Fruit fly (Drosophila melanogaster) whole organism, embryonic: ENCODE measurements around the gene CG4313.

Source experiments
- Antp ChIP-seq: fragments of 200-800 bp; sonication (Bioruptor generic); optimal IDR thresholded peaks from 3 replicates; lab custom pipeline; 2016; ENCODE audit warnings: missing biosample characterization, missing genetic modification characterization
- BEAF-32 ChIP-seq: fragments of 200-800 bp; sonication (Bioruptor generic); optimal IDR thresholded peaks from 3 replicates; lab custom pipeline; 2017; ENCODE audit warnings: missing biosample characterization, missing genetic modification characterization, mild to moderate bottlenecking, moderate library complexity, missing genetic modification reagents
- CG11247 ChIP-seq: fragments of 200-800 bp; sonication (Bioruptor generic); IDR thresholded peaks from 2 replicates; pipeline ENCODE4 v1.3.6; 2022; ENCODE audit warnings: missing biosample characterization, missing genetic modification characterization
- CG11504 ChIP-seq: fragments of 200-800 bp; sonication (Bioruptor generic); optimal IDR thresholded peaks from 3 replicates; lab custom pipeline; 2019; ENCODE audit warnings: missing biosample characterization, mild to moderate bottlenecking, missing genetic modification characterization, moderate library complexity
- CG13287 ChIP-seq: fragments of 200-800 bp; sonication (Bioruptor generic); IDR thresholded peaks from 2 replicates; pipeline ENCODE4 v1.3.6; 2022; ENCODE audit warnings: missing biosample characterization, missing genetic modification characterization; ENCODE audit not compliant: partially characterized antibody
- CG15601 ChIP-seq: fragments of 200-800 bp; sonication (Bioruptor generic); optimal IDR thresholded peaks from 3 replicates; lab custom pipeline; 2019; ENCODE audit warnings: missing biosample characterization, mild to moderate bottlenecking, missing genetic modification characterization, moderate library complexity
- CG16779 ChIP-seq: fragments of 200-800 bp; sonication (Bioruptor generic); IDR thresholded peaks from 2 replicates; pipeline ENCODE4 v1.3.6; 2022; ENCODE audit warnings: missing biosample characterization, missing genetic modification characterization
- CG31224 ChIP-seq: fragments of 200-800 bp; sonication (Bioruptor generic); IDR thresholded peaks from 2 replicates; pipeline ENCODE4 v1.3.6; 2022; ENCODE audit warnings: missing biosample characterization, missing genetic modification characterization
- CG31388 ChIP-seq: fragments of 200-800 bp; sonication (Bioruptor generic); optimal IDR thresholded peaks from 2 replicates; lab custom pipeline; 2016; ENCODE audit warnings: missing biosample characterization, missing genetic modification characterization
- CG3726 ChIP-seq: fragments of 200-800 bp; sonication (Bioruptor generic); IDR thresholded peaks from 3 replicates; pipeline ENCODE4, ENCODE4 v1.3.6; 2022; ENCODE audit warnings: missing biosample characterization, missing genetic modification characterization
- CG6765 ChIP-seq: fragments of 200-800 bp; sonication (Bioruptor generic); optimal IDR thresholded peaks from 3 replicates; lab custom pipeline; 2017; ENCODE audit warnings: missing biosample characterization, mild to moderate bottlenecking, missing genetic modification characterization
- CG8944 ChIP-seq: fragments of 200-800 bp; sonication (Bioruptor generic); optimal IDR thresholded peaks from 3 replicates; lab custom pipeline; 2016; ENCODE audit warnings: missing biosample characterization, missing genetic modification characterization
- CoRest ChIP-seq: fragments of 200-800 bp; sonication (Bioruptor generic); optimal IDR thresholded peaks from 3 replicates; lab custom pipeline; 2018; ENCODE audit warnings: missing biosample characterization, mild to moderate bottlenecking, missing genetic modification characterization, moderate library complexity
- Dad ChIP-seq: fragments of 200-800 bp; sonication (Bioruptor generic); optimal IDR thresholded peaks from 3 replicates; lab custom pipeline; 2016; ENCODE audit warnings: missing biosample characterization, missing genetic modification characterization
- Deaf1 ChIP-seq: fragments of 200-800 bp; optimal IDR thresholded peaks from 3 replicates; lab custom pipeline; 2019; ENCODE audit warnings: missing biosample characterization, mild to moderate bottlenecking, missing genetic modification characterization, moderate library complexity
- Dfd ChIP-seq, 2 experiments: fragments of >200 bp; optimal IDR thresholded peaks; 2 replicates each; lab custom pipeline; 2017; ENCODE audit warnings: missing biosample characterization in 2 of 2, missing genetic modification characterization in 2 of 2
- E2f1 ChIP-seq: fragments of 200-800 bp; sonication (Bioruptor generic); IDR thresholded peaks from 2 replicates; pipeline ENCODE4 v1.3.6; 2022; ENCODE audit warnings: missing biosample characterization, missing genetic modification characterization
- Elba2 ChIP-seq: fragments of 200-800 bp; sonication (Bioruptor generic); optimal IDR thresholded peaks from 3 replicates; lab custom pipeline; 2016; ENCODE audit warnings: missing biosample characterization, missing genetic modification characterization
- H15 ChIP-seq: fragments of 200-800 bp; sonication (Bioruptor generic); IDR thresholded peaks from 3 replicates; pipeline ENCODE4 v1.3.6; 2022; ENCODE audit warnings: missing biosample characterization, missing genetic modification characterization
- HLHmδ ChIP-seq: fragments of 200-800 bp; sonication (Bioruptor generic); optimal IDR thresholded peaks from 2 replicates; lab custom pipeline; 2018; ENCODE audit warnings: missing biosample characterization, mild to moderate bottlenecking, missing genetic modification characterization, moderate library complexity
- HmgD ChIP-seq: fragments of 200-800 bp; sonication (Bioruptor generic); optimal IDR thresholded peaks from 3 replicates; lab custom pipeline; 2016; ENCODE audit warnings: missing biosample characterization, missing genetic modification characterization
- HmgZ ChIP-seq: fragments of 200-800 bp; sonication (Bioruptor generic); optimal IDR thresholded peaks from 2 replicates; lab custom pipeline; 2018; ENCODE audit warnings: missing biosample characterization, mild to moderate bottlenecking, missing genetic modification characterization
- Hr78 ChIP-seq, 2 experiments: fragments of 200-800 bp in 1 of 2; fragments of >200 bp in 1 of 2; sonication (Bioruptor generic) in 1 of 2; optimal IDR thresholded peaks; 2 replicates each; lab custom pipeline; 2017 to 2019; ENCODE audit warnings: missing biosample characterization in 2 of 2, missing genetic modification characterization in 2 of 2, mild to moderate bottlenecking in 1 of 2, moderate library complexity in 1 of 2
- MBD-R2 ChIP-seq: fragments of 200-800 bp; sonication (Bioruptor generic); IDR thresholded peaks from 2 replicates; pipeline ENCODE4 v1.3.6; 2022; ENCODE audit warnings: missing biosample characterization, missing genetic modification characterization
- NC2β ChIP-seq: fragments of 200-800 bp; sonication (Bioruptor generic); optimal IDR thresholded peaks from 2 replicates; lab custom pipeline; 2016; ENCODE audit warnings: missing biosample characterization, missing genetic modification characterization
- Ssrp ChIP-seq: fragments of 200-800 bp; sonication (Bioruptor generic); optimal IDR thresholded peaks from 2 replicates; lab custom pipeline; 2018; ENCODE audit warnings: missing biosample characterization, mild to moderate bottlenecking, missing genetic modification characterization, moderate library complexity
- Stat92E ChIP-seq, 3 experiments: fragments of >200 bp in 2 of 3; fragments of 200-800 bp in 1 of 3; sonication (Bioruptor generic) in 1 of 3; optimal IDR thresholded peaks; 2 replicates each; lab custom pipeline; 2017 to 2019; ENCODE audit warnings: missing biosample characterization in 3 of 3, missing genetic modification characterization in 3 of 3, mild to moderate bottlenecking in 1 of 3, moderate library complexity in 1 of 3
- Tbp ChIP-seq: fragments of >200 bp; optimal IDR thresholded peaks from 2 replicates; lab custom pipeline; 2018; ENCODE audit warnings: missing biosample characterization, missing genetic modification characterization
- YL-1 ChIP-seq: fragments of 200-800 bp; sonication (Bioruptor generic); optimal IDR thresholded peaks from 3 replicates; lab custom pipeline; 2017; ENCODE audit warnings: missing biosample characterization, mild to moderate bottlenecking, missing genetic modification characterization
- ap ChIP-seq: fragments of 200-800 bp; sonication (Bioruptor generic); IDR thresholded peaks from 2 replicates; pipeline ENCODE4 v1.3.6; 2022; ENCODE audit warnings: missing biosample characterization, missing genetic modification characterization
- bsh ChIP-seq, 2 experiments: fragments of 200-800 bp; sonication (Bioruptor generic); optimal IDR thresholded peaks; 2 replicates each; lab custom pipeline; 2017 to 2018; ENCODE audit warnings: mild to moderate bottlenecking in 2 of 2, missing biosample characterization in 2 of 2, missing genetic modification characterization in 2 of 2, moderate library complexity in 1 of 2
- cas ChIP-seq: fragments of 200-800 bp; sonication (Bioruptor generic); IDR thresholded peaks from 2 replicates; pipeline ENCODE4 v1.3.6; 2022; ENCODE audit warnings: missing biosample characterization, missing genetic modification characterization
- chm ChIP-seq: fragments of 200-800 bp; sonication (Bioruptor generic); IDR thresholded peaks from 2 replicates; pipeline ENCODE4 v1.3.6; 2022; ENCODE audit warnings: missing biosample characterization, missing genetic modification characterization
- dm ChIP-seq: fragments of 200-800 bp; sonication (Bioruptor generic); optimal IDR thresholded peaks from 3 replicates; lab custom pipeline; 2016; ENCODE audit warnings: missing biosample characterization, missing genetic modification characterization
- ems ChIP-seq: fragments of 200-800 bp; sonication (Bioruptor generic); optimal IDR thresholded peaks from 3 replicates; lab custom pipeline; 2016; ENCODE audit warnings: missing biosample characterization, missing genetic modification characterization
- fd64A ChIP-seq: fragments of 200-800 bp; sonication (Bioruptor generic); optimal IDR thresholded peaks from 3 replicates; lab custom pipeline; 2018; ENCODE audit warnings: missing biosample characterization, mild to moderate bottlenecking, missing genetic modification characterization
- grau ChIP-seq: fragments of 200-800 bp; optimal IDR thresholded peaks from 3 replicates; lab custom pipeline; 2019; ENCODE audit warnings: missing biosample characterization, mild to moderate bottlenecking, missing genetic modification characterization, moderate library complexity
- gsb-n ChIP-seq: fragments of 200-800 bp; sonication (Bioruptor generic); optimal IDR thresholded peaks from 3 replicates; lab custom pipeline; 2018; ENCODE audit warnings: missing biosample characterization, mild to moderate bottlenecking, missing genetic modification characterization
- insv ChIP-seq, 2 experiments: fragments of 200-800 bp; sonication (Bioruptor generic); optimal IDR thresholded peaks; 3 replicates each; lab custom pipeline; 2016 to 2018; ENCODE audit warnings: missing biosample characterization in 2 of 2, missing genetic modification characterization in 2 of 2
- inv ChIP-seq: fragments of 200-800 bp; sonication (Bioruptor generic); IDR thresholded peaks from 2 replicates; pipeline ENCODE4 v1.3.6; 2022; ENCODE audit warnings: missing biosample characterization, missing genetic modification characterization; ENCODE audit not compliant: partially characterized antibody
- klu ChIP-seq: fragments of 200-800 bp; sonication (Bioruptor generic); IDR thresholded peaks from 2 replicates; pipeline ENCODE4 v1.3.6; 2022; ENCODE audit warnings: missing biosample characterization, missing genetic modification characterization
- nerfin-2 ChIP-seq: fragments of 200-800 bp; sonication (Bioruptor generic); IDR thresholded peaks from 2 replicates; pipeline ENCODE4 v1.3.6; 2022; ENCODE audit warnings: missing biosample characterization, missing genetic modification characterization; ENCODE audit not compliant: partially characterized antibody
- ranshi ChIP-seq: fragments of 200-800 bp; sonication (Bioruptor generic); IDR thresholded peaks from 2 replicates; pipeline ENCODE4 v1.3.6; 2022; ENCODE audit warnings: missing biosample characterization, missing genetic modification characterization
- rib ChIP-seq: fragments of 200-800 bp; sonication (Bioruptor generic); IDR thresholded peaks from 2 replicates; pipeline ENCODE4 v1.3.6; 2022; ENCODE audit warnings: missing biosample characterization, missing genetic modification characterization
- sim ChIP-seq: fragments of 200-800 bp; sonication (Bioruptor generic); IDR thresholded peaks from 2 replicates; pipeline ENCODE4 v1.3.6; 2022; ENCODE audit warnings: missing biosample characterization, missing genetic modification characterization
- trem ChIP-seq: fragments of 200-800 bp; optimal IDR thresholded peaks from 3 replicates; lab custom pipeline; 2019; ENCODE audit warnings: missing biosample characterization, mild to moderate bottlenecking, missing genetic modification characterization, moderate library complexity
- twi ChIP-seq: fragments of 200-800 bp; optimal IDR thresholded peaks from 2 replicates; lab custom pipeline; 2019; ENCODE audit warnings: missing biosample characterization, mild to moderate bottlenecking, missing genetic modification characterization, moderate library complexity
- zfh2 ChIP-seq: fragments of 200-800 bp; sonication (Bioruptor generic); optimal IDR thresholded peaks from 2 replicates; lab custom pipeline; 2016; ENCODE audit warnings: missing biosample characterization, missing genetic modification characterization

The CG4313 gene

DNA sequence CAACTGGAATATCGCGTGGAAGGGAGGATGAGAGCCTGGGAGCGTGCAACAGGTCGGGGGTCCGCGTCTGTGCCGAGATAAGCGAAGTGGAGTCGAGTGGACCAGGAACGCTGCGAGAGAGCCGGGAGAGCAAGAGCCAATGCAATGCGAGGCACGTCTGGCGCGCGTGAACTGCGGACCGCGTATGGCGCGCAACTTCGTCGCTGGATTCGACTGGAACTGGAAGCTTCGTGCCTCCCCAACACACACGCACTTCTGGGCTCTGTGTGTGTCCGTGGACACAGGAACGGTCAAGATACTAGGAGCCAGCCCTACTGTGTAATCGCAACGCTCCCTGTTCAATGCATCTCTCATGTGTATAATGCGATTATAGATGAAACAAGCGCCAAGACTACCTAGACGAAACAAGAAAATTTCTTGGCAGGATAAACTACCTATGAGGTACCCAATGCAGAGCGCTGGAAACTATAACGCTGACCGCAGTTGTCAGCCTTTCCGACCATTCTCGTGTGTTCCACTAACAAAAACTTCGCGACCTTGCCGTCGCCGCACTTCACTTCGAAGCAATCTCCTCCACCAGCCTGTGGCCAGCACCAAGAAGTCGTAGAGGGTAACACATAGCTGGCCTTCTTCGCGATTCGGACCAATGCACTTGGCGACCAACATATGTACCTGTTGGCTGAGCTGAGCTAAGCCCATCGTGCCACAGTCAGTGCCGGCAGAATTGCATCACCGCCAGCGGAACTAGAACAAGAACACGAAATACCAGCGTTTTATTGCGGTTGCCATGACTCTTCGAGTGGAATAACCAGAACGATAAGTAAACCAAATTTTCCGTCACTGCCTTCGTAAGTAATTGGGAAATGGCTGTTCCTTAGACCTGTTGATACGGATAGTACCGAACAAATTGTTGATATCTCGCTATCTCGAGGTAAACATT, 30.5 kb downstream of the CG4313 start, which contains the start of gene Rtca (continued):
- TF ChIP-seq fd64A (GFP tag; lab: Kevin White, UChicago), result no peak
- TF ChIP-seq HmgD (GFP tag; lab: Kevin White, UChicago), result peak; percentile 27
- no peak for TF ChIP-seq CG16779
- TF ChIP-seq rib, result peak; percentile 43; the same call in 1 of the 2 replicates
- no peak for TF ChIP-seq twi (tag; lab: Kevin White, UChicago)
- no peak for TF ChIP-seq CG31388 (GFP tag; lab: Kevin White, UChicago)
- no peak for TF ChIP-seq sim (GFP tag; lab: Robert Waterston, UW)
- peak; percentile 54 for TF ChIP-seq zfh2 (GFP tag; lab: Kevin White, UChicago)
- TF ChIP-seq H15, result peak; percentile 44; the same call in 1 of the 3 replicates
- peak; percentile 92 for TF ChIP-seq Deaf1 (tag; lab: Kevin White, UChicago)
- TF ChIP-seq CoRest (tag; lab: Kevin White, UChicago), result peak; percentile 70
- TF ChIP-seq Hr78 (GFP tag; optimal IDR thresholded peaks at IDR 0.05; lab: Kevin White, UChicago), result no peak
- TF ChIP-seq CG6765 (GFP tag; lab: Kevin White, UChicago), result peak; percentile 58
- TF ChIP-seq insv (GFP tag; optimal IDR thresholded peaks at IDR 0.05; lab: Kevin White, UChicago), result no peak
- TF ChIP-seq ranshi, result peak; percentile 60
- peak; percentile 59 for TF ChIP-seq CG8944 (GFP tag; lab: Kevin White, UChicago)
- peak; percentile 62; the same call in 1 of the 2 replicates for TF ChIP-seq CG11247 (GFP tag; lab: Robert Waterston, UW)
- TF ChIP-seq nerfin-2 (GFP tag; lab: Robert Waterston, UW), result no peak
- peak; percentile 79 for TF ChIP-seq CG11504 (tag; lab: Kevin White, UChicago)
- no peak for TF ChIP-seq Tbp (GFP tag; lab: Kevin White, UChicago)
- peak; percentile 79 for TF ChIP-seq grau
- peak; percentile 20; the same call in 1 of the 2 replicates for TF ChIP-seq ap (GFP tag; lab: Robert Waterston, UW)
- no peak for TF ChIP-seq Dfd (GFP tag; optimal IDR thresholded peaks at IDR 0.05; lab: Kevin White, UChicago)
- peak; percentile 48; the same call in 1 of the 2 replicates for TF ChIP-seq CG31224 (GFP tag; lab: Robert Waterston, UW)
- TF ChIP-seq dm, result no peak
- TF ChIP-seq CG3726 (GFP tag; lab: Robert Waterston, UW), result 0 out of 3 replicates have a peak, but pooled peaks have one; percentile 62
- peak; percentile 20 for TF ChIP-seq YL-1 (GFP tag; lab: Kevin White, UChicago)
- TF ChIP-seq ems (GFP tag; lab: Kevin White, UChicago), result peak; percentile 57
- TF ChIP-seq HmgZ, result peak; percentile 71
- peak; percentile 43; the same call in 1 of the 2 replicates for TF ChIP-seq MBD-R2 (GFP tag; lab: Robert Waterston, UW)
- peak; percentile 37 for TF ChIP-seq NC2β (GFP tag; lab: Kevin White, UChicago)
- TF ChIP-seq Ssrp (tag; lab: Kevin White, UChicago), result peak; percentile 47
- peak; percentile 66 to 75 for TF ChIP-seq bsh (GFP tag; optimal IDR thresholded peaks at IDR 0.05; lab: Kevin White, UChicago)
- TF ChIP-seq trem (tag; lab: Kevin White, UChicago), result peak; percentile 30
- TF ChIP-seq cas, result no peak
- TF ChIP-seq BEAF-32 (GFP tag; lab: Kevin White, UChicago), result no peak
- no peak for TF ChIP-seq Stat92E (GFP tag; optimal IDR thresholded peaks at IDR 0.05; lab: Kevin White, UChicago)
- peak; percentile 72 for TF ChIP-seq E2f1 (GFP tag; lab: Robert Waterston, UW)
- no peak for TF ChIP-seq inv (GFP tag; lab: Robert Waterston, UW)
- peak; percentile 13 for TF ChIP-seq HLHmδ (GFP tag; lab: Kevin White, UChicago)
- peak; percentile 39; the same call in 1 of the 2 replicates for TF ChIP-seq klu (GFP tag; lab: Robert Waterston, UW)
- TF ChIP-seq CG15601 (tag; lab: Kevin White, UChicago), result peak; percentile 4
- TF ChIP-seq Antp (GFP tag; lab: Kevin White, UChicago), result peak; percentile 78
- no peak for TF ChIP-seq Elba2 (GFP tag; lab: Kevin White, UChicago)
- TF ChIP-seq CG13287 (GFP tag; lab: Robert Waterston, UW), result 0 out of 2 replicates have a peak, but pooled peaks have one; percentile 13
- no peak for TF ChIP-seq chm (GFP tag; lab: Robert Waterston, UW)
- TF ChIP-seq Dad, result peak; percentile 56
- TF ChIP-seq gsb-n, result no peak
